Fruit fly (Drosophila melanogaster) whole organism, embryonic: ENCODE results near the gene CG13077.

Experiments
- CG10147 ChIP-seq: fragments of 200-800 bp; sonication (Bioruptor generic); optimal IDR thresholded peaks from 2 replicates; lab custom pipeline; 2019; ENCODE audit warnings: missing biosample characterization, mild to moderate bottlenecking, missing genetic modification characterization, moderate library complexity
- CG10366 ChIP-seq: fragments of 200-800 bp; sonication (Bioruptor generic); IDR thresholded peaks from 2 replicates; pipeline ENCODE4 v1.3.6; 2022; ENCODE audit warnings: missing biosample characterization, missing genetic modification characterization
- CG12071 ChIP-seq: fragments of 200-800 bp; sonication (Bioruptor generic); optimal IDR thresholded peaks from 3 replicates; lab custom pipeline; 2018; ENCODE audit warnings: missing biosample characterization, mild to moderate bottlenecking, missing genetic modification characterization
- CG1233 ChIP-seq: fragments of 200-800 bp; sonication (Bioruptor generic); optimal IDR thresholded peaks from 4 replicates; lab custom pipeline; 2018; ENCODE audit warnings: missing biosample characterization, mild to moderate bottlenecking, missing genetic modification characterization
- CG12769 ChIP-seq: fragments of 200-800 bp; sonication (Bioruptor generic); optimal IDR thresholded peaks from 2 replicates; lab custom pipeline; 2019; ENCODE audit warnings: missing biosample characterization, mild to moderate bottlenecking, missing genetic modification characterization, moderate library complexity
- CG14014 ChIP-seq: fragments of 200-800 bp; sonication (Bioruptor generic); IDR thresholded peaks from 2 replicates; pipeline ENCODE4 v1.3.6; 2022; ENCODE audit warnings: missing biosample characterization, missing genetic modification characterization
- CG15073 ChIP-seq: fragments of 200-800 bp; sonication (Bioruptor generic); optimal IDR thresholded peaks from 2 replicates; lab custom pipeline; 2016; ENCODE audit warnings: missing biosample characterization, missing genetic modification characterization
- CG16813 ChIP-seq: fragments of 200-800 bp; sonication (Bioruptor generic); IDR thresholded peaks from 3 replicates; pipeline ENCODE4 v1.3.6; 2022; ENCODE audit warnings: missing biosample characterization, missing genetic modification characterization; ENCODE audit not compliant: partially characterized antibody
- CG18476 ChIP-seq: fragments of 200-800 bp; sonication (Bioruptor generic); optimal IDR thresholded peaks from 2 replicates; lab custom pipeline; 2016; ENCODE audit warnings: missing biosample characterization, mild to moderate bottlenecking, missing genetic modification characterization
- CG18764 ChIP-seq: fragments of 200-800 bp; sonication (Bioruptor generic); optimal IDR thresholded peaks from 3 replicates; lab custom pipeline; 2016; ENCODE audit warnings: missing biosample characterization, missing genetic modification characterization
- CG31365 ChIP-seq: fragments of 200-800 bp; sonication (Bioruptor generic); optimal IDR thresholded peaks from 2 replicates; lab custom pipeline; 2018; ENCODE audit warnings: missing biosample characterization, mild to moderate bottlenecking, missing genetic modification characterization
- CG4282 ChIP-seq: fragments of 200-800 bp; sonication (Bioruptor generic); optimal IDR thresholded peaks from 2 replicates; lab custom pipeline; 2016; ENCODE audit warnings: missing biosample characterization, missing genetic modification characterization
- CG4360 ChIP-seq: fragments of 200-800 bp; sonication (Bioruptor generic); IDR thresholded peaks from 2 replicates; pipeline ENCODE4 v1.3.6; 2022; ENCODE audit warnings: missing biosample characterization, missing genetic modification characterization
- CG43689 ChIP-seq: fragments of 200-800 bp; sonication (Bioruptor generic); IDR thresholded peaks from 2 replicates; pipeline ENCODE4 v1.3.6; 2022; ENCODE audit warnings: missing biosample characterization, missing genetic modification characterization
- CG4617 ChIP-seq: fragments of 200-800 bp; sonication (Bioruptor generic); optimal IDR thresholded peaks from 3 replicates; lab custom pipeline; 2016; ENCODE audit warnings: missing biosample characterization, missing genetic modification characterization, borderline replicate concordance
- CG6683 ChIP-seq: fragments of 200-800 bp; sonication (Bioruptor generic); optimal IDR thresholded peaks from 2 replicates; lab custom pipeline; 2017; ENCODE audit warnings: missing biosample characterization, mild to moderate bottlenecking, missing genetic modification characterization, missing genetic modification reagents
- CG6689 ChIP-seq: fragments of 200-800 bp; sonication (Bioruptor generic); IDR thresholded peaks from 2 replicates; pipeline ENCODE4 v1.3.6; 2022; ENCODE audit warnings: missing biosample characterization, missing genetic modification characterization
- CG7556 ChIP-seq: fragments of 200-800 bp; sonication (Bioruptor generic); optimal IDR thresholded peaks from 2 replicates; lab custom pipeline; 2017; ENCODE audit warnings: missing biosample characterization, mild to moderate bottlenecking, missing genetic modification characterization
- CG8089 ChIP-seq: fragments of 200-800 bp; sonication (Bioruptor generic); optimal IDR thresholded peaks from 3 replicates; lab custom pipeline; 2016; ENCODE audit warnings: missing biosample characterization, missing genetic modification characterization
- CTCF ChIP-seq: fragments of 200-800 bp; sonication (Bioruptor generic); optimal IDR thresholded peaks from 2 replicates; lab custom pipeline; 2017; ENCODE audit warnings: missing biosample characterization, mild to moderate bottlenecking, missing genetic modification characterization, moderate library complexity
- D19A ChIP-seq: fragments of 200-800 bp; optimal IDR thresholded peaks from 3 replicates; lab custom pipeline; 2019; ENCODE audit warnings: missing biosample characterization, mild to moderate bottlenecking, missing genetic modification characterization, moderate library complexity
- Dll ChIP-seq: fragments of 200-800 bp; sonication (Bioruptor generic); IDR thresholded peaks from 4 replicates; pipeline ENCODE4 v1.3.6; 2022; ENCODE audit warnings: missing biosample characterization, missing genetic modification characterization; ENCODE audit not compliant: partially characterized antibody
- HLH4C ChIP-seq: fragments of 200-800 bp; sonication (Bioruptor generic); IDR thresholded peaks from 3 replicates; pipeline ENCODE4 v1.3.6; 2022; ENCODE audit warnings: missing biosample characterization, missing genetic modification characterization; ENCODE audit not compliant: partially characterized antibody
- Kr ChIP-seq: fragments of 200-800 bp; sonication (Bioruptor generic); optimal IDR thresholded peaks from 2 replicates; lab custom pipeline; 2017; ENCODE audit warnings: missing biosample characterization, mild to moderate bottlenecking, missing genetic modification characterization
- Max ChIP-seq: fragments of 200-800 bp; sonication (Bioruptor generic); optimal IDR thresholded peaks from 2 replicates; lab custom pipeline; 2016; ENCODE audit warnings: missing biosample characterization, mild to moderate bottlenecking, missing genetic modification characterization
- Ptx1 ChIP-seq: fragments of 200-800 bp; sonication (Bioruptor generic); IDR thresholded peaks from 2 replicates; pipeline ENCODE4 v1.3.6; 2022; ENCODE audit warnings: missing biosample characterization, missing genetic modification characterization
- Six4 ChIP-seq: fragments of 200-800 bp; sonication (Bioruptor generic); optimal IDR thresholded peaks from 2 replicates; lab custom pipeline; 2016; ENCODE audit warnings: missing biosample characterization, missing genetic modification characterization
- Tbp ChIP-seq: fragments of >200 bp; optimal IDR thresholded peaks from 2 replicates; lab custom pipeline; 2018; ENCODE audit warnings: missing biosample characterization, missing genetic modification characterization
- ato ChIP-seq: fragments of 200-800 bp; sonication (Bioruptor generic); IDR thresholded peaks from 2 replicates; pipeline ENCODE4 v1.3.6; 2022; ENCODE audit warnings: missing biosample characterization, missing genetic modification characterization; ENCODE audit not compliant: partially characterized antibody
- bsh ChIP-seq, 2 experiments: fragments of 200-800 bp; sonication (Bioruptor generic); optimal IDR thresholded peaks; 2 replicates each; lab custom pipeline; 2017 to 2018; ENCODE audit warnings: mild to moderate bottlenecking in 2 of 2, missing biosample characterization in 2 of 2, missing genetic modification characterization in 2 of 2, moderate library complexity in 1 of 2
- cato ChIP-seq: fragments of 200-800 bp; sonication (Bioruptor generic); optimal IDR thresholded peaks from 2 replicates; lab custom pipeline; 2016; ENCODE audit warnings: missing biosample characterization, missing genetic modification characterization, borderline replicate concordance
- crc ChIP-seq: fragments of 200-800 bp; sonication (Bioruptor generic); optimal IDR thresholded peaks from 2 replicates; lab custom pipeline; 2016; ENCODE audit warnings: missing biosample characterization, missing genetic modification characterization
- ems ChIP-seq: fragments of 200-800 bp; sonication (Bioruptor generic); optimal IDR thresholded peaks from 3 replicates; lab custom pipeline; 2016; ENCODE audit warnings: missing biosample characterization, missing genetic modification characterization
- fd64A ChIP-seq: fragments of 200-800 bp; sonication (Bioruptor generic); optimal IDR thresholded peaks from 3 replicates; lab custom pipeline; 2018; ENCODE audit warnings: missing biosample characterization, mild to moderate bottlenecking, missing genetic modification characterization
- fu2 ChIP-seq: fragments of 200-800 bp; sonication (Bioruptor generic); optimal IDR thresholded peaks from 2 replicates; lab custom pipeline; 2016; ENCODE audit warnings: missing biosample characterization, missing genetic modification characterization
- gt ChIP-seq: fragments of 200-800 bp; sonication (Bioruptor generic); IDR thresholded peaks from 2 replicates; pipeline ENCODE4 v1.3.6; 2022; ENCODE audit warnings: missing biosample characterization, missing genetic modification characterization
- her ChIP-seq: fragments of 200-800 bp; sonication (Bioruptor generic); optimal IDR thresholded peaks from 2 replicates; lab custom pipeline; 2016; ENCODE audit warnings: missing biosample characterization, missing genetic modification characterization
- hkb ChIP-seq, 2 experiments: fragments of 200-800 bp in 1 of 2; fragments of >200 bp in 1 of 2; sonication (Bioruptor generic) in 1 of 2; IDR thresholded peaks in 1 of 2; optimal IDR thresholded peaks in 1 of 2; 2 replicates each; pipeline versions ENCODE4 v1.3.6 to Lab custom; 2017 to 2022; ENCODE audit warnings: missing biosample characterization in 1 of 2, missing genetic modification characterization in 1 of 2
- lmd ChIP-seq: fragments of 200-800 bp; sonication (Bioruptor generic); IDR thresholded peaks from 2 replicates; pipeline ENCODE4 v1.3.6; 2022; ENCODE audit warnings: missing biosample characterization, missing genetic modification characterization
- mirr ChIP-seq: fragments of 200-800 bp; sonication (Bioruptor generic); optimal IDR thresholded peaks from 3 replicates; lab custom pipeline; 2018; ENCODE audit warnings: missing biosample characterization, mild to moderate bottlenecking, missing genetic modification characterization
- pb ChIP-seq: fragments of 200-800 bp; sonication (Bioruptor generic); optimal IDR thresholded peaks from 3 replicates; lab custom pipeline; 2016; ENCODE audit warnings: missing biosample characterization, missing genetic modification characterization
- pho ChIP-seq: fragments of 200-800 bp; sonication (Bioruptor generic); optimal IDR thresholded peaks from 2 replicates; lab custom pipeline; 2016; ENCODE audit warnings: missing biosample characterization, missing genetic modification characterization
- run ChIP-seq: fragments of 200-800 bp; sonication (Bioruptor generic); optimal IDR thresholded peaks from 3 replicates; lab custom pipeline; 2018; ENCODE audit warnings: missing biosample characterization, mild to moderate bottlenecking, missing genetic modification characterization
- slbo ChIP-seq: fragments of 200-800 bp; sonication (Bioruptor generic); IDR thresholded peaks from 2 replicates; pipeline ENCODE4 v1.3.6; 2022; ENCODE audit warnings: missing biosample characterization, missing genetic modification characterization
- slp2 ChIP-seq: fragments of 200-800 bp; sonication (Bioruptor generic); optimal IDR thresholded peaks from 2 replicates; lab custom pipeline; 2016; ENCODE audit warnings: missing biosample characterization, missing genetic modification characterization
- stwl ChIP-seq: fragments of 200-800 bp; sonication (Bioruptor generic); optimal IDR thresholded peaks from 3 replicates; lab custom pipeline; 2018; ENCODE audit warnings: missing biosample characterization, mild to moderate bottlenecking, missing genetic modification characterization, moderate library complexity
- tll ChIP-seq, 2 experiments: fragments of 200-800 bp in 1 of 2; fragments of >200 bp in 1 of 2; sonication (Bioruptor generic) in 1 of 2; optimal IDR thresholded peaks; 2 replicates each; lab custom pipeline; 2017 to 2019; ENCODE audit warnings: missing biosample characterization in 2 of 2, missing genetic modification characterization in 2 of 2, mild to moderate bottlenecking in 1 of 2, moderate library complexity in 1 of 2
- ttk ChIP-seq: fragments of 200-800 bp; sonication (Bioruptor generic); IDR thresholded peaks from 2 replicates; pipeline ENCODE4 v2.1.2; 2022; ENCODE audit warnings: missing biosample characterization, missing genetic modification characterization
- zen2 ChIP-seq: fragments of 200-800 bp; sonication (Bioruptor generic); IDR thresholded peaks from 3 replicates; pipeline ENCODE4 v1.3.6; 2022; ENCODE audit warnings: missing biosample characterization, missing genetic modification characterization; ENCODE audit not compliant: partially characterized antibody

Gene CG13077

dm6 chr2L:19517154-19517814 is 48.4 kb upstream of the CG13077 start, which contains the start of gene Hasp (continued):
- TF ChIP-seq CG18764 (GFP tag; lab: Kevin White, UChicago), result no peak
- TF ChIP-seq pb, result no peak
- no peak for TF ChIP-seq CG31365 (tag; lab: Kevin White, UChicago)
- TF ChIP-seq hkb (optimal IDR thresholded peaks at IDR 0.05; lab: Kevin White, UChicago), result no peak
- TF ChIP-seq hkb (GFP tag; IDR thresholded peaks at IDR 0.05; lab: Robert Waterston, UW), result peak; percentile 52; the same call in 1 of the 2 replicates
- TF ChIP-seq CG4360 (GFP tag; lab: Robert Waterston, UW), result no peak
- peak; percentile 68 for TF ChIP-seq CG16813 (GFP tag; lab: Robert Waterston, UW)
- TF ChIP-seq ttk, result peak; percentile 33; the same call in 1 of the 2 replicates
- no peak for TF ChIP-seq gt (GFP tag; lab: Robert Waterston, UW)
- TF ChIP-seq CG12071 (GFP tag; lab: Kevin White, UChicago), result no peak
- TF ChIP-seq CG43689 (GFP tag; lab: Robert Waterston, UW), result no peak
- TF ChIP-seq Ptx1 (GFP tag; lab: Robert Waterston, UW), result peak; percentile 51
- peak; percentile 2 for TF ChIP-seq CG4617 (GFP tag; lab: Kevin White, UChicago)
- TF ChIP-seq ato (GFP tag; lab: Robert Waterston, UW), result peak; percentile 88
- TF ChIP-seq CG18476 (GFP tag; lab: Kevin White, UChicago), result peak; percentile 42
- no peak for TF ChIP-seq crc (GFP tag; lab: Kevin White, UChicago)
- TF ChIP-seq Max, result peak; percentile 51
- peak; percentile 29 for TF ChIP-seq CG1233 (GFP tag; lab: Kevin White, UChicago)
- TF ChIP-seq slbo (GFP tag; lab: Robert Waterston, UW), result peak; percentile 59
- TF ChIP-seq her (GFP tag; lab: Kevin White, UChicago), result no peak
- TF ChIP-seq D19A (tag; lab: Kevin White, UChicago), result peak; percentile 72
- peak; percentile 91 for TF ChIP-seq zen2 (GFP tag; lab: Robert Waterston, UW)
- no peak for TF ChIP-seq cato (GFP tag; lab: Kevin White, UChicago)
- TF ChIP-seq fd64A (GFP tag; lab: Kevin White, UChicago), result no peak
- TF ChIP-seq run, result no peak
- peak; percentile 52 for TF ChIP-seq CG10147 (GFP tag; lab: Kevin White, UChicago)
- TF ChIP-seq CG12769 (tag; lab: Kevin White, UChicago), result no peak
- no peak for TF ChIP-seq Kr (GFP tag; lab: Kevin White, UChicago)
- peak; percentile 17; the same call in 1 of the 2 replicates for TF ChIP-seq CG10366 (GFP tag; lab: Robert Waterston, UW)
- TF ChIP-seq CG4282 (GFP tag; lab: Kevin White, UChicago), result no peak
- peak; percentile 77 for TF ChIP-seq Six4
- TF ChIP-seq CG7556 (GFP tag; lab: Kevin White, UChicago), result peak; percentile 28
- peak; percentile 8 for TF ChIP-seq mirr (GFP tag; lab: Kevin White, UChicago)
- TF ChIP-seq lmd, result peak; percentile 58; the same call in 1 of the 2 replicates
- no peak for TF ChIP-seq tll (GFP tag; optimal IDR thresholded peaks at IDR 0.05; lab: Kevin White, UChicago)
- TF ChIP-seq HLH4C, result peak; percentile 94
- peak; percentile 68 for TF ChIP-seq Dll (GFP tag; lab: Robert Waterston, UW)
- TF ChIP-seq ems (GFP tag; lab: Kevin White, UChicago), result peak; percentile 49
- peak; percentile 73 for TF ChIP-seq stwl (tag; lab: Kevin White, UChicago)
- TF ChIP-seq Tbp (GFP tag; lab: Kevin White, UChicago), result no peak
- TF ChIP-seq CG15073 (GFP tag; lab: Kevin White, UChicago), result no peak
- no peak for TF ChIP-seq fu2
- peak; percentile 63; the same call in 1 of the 2 replicates for TF ChIP-seq CG14014 (GFP tag; lab: Robert Waterston, UW)
- peak in 1 of 2 experiments; percentile 75 for TF ChIP-seq bsh (GFP tag; optimal IDR thresholded peaks at IDR 0.05; lab: Kevin White, UChicago)
- TF ChIP-seq CG6689 (GFP tag; lab: Robert Waterston, UW), result peak; percentile 39; the same call in 1 of the 2 replicates
- TF ChIP-seq CG6683 (GFP tag; lab: Kevin White, UChicago), result peak; percentile 10
- TF ChIP-seq pho (GFP tag; lab: Kevin White, UChicago), result no peak
- TF ChIP-seq CG8089 (GFP tag; lab: Kevin White, UChicago), result no peak
- peak; percentile 31 for TF ChIP-seq slp2 (GFP tag; lab: Kevin White, UChicago)
- TF ChIP-seq CTCF (GFP tag; lab: Kevin White, UChicago), result no peak
